Worm (Caenorhabditis elegans) whole organism, dauer: ENCODE measurements around the gene sod-4.

Source experiments
- unc-62 ChIP-seq: sonication (generic microtip); optimal IDR thresholded peaks from 2 replicates; lab custom pipeline; 2017; ENCODE audit warnings: missing biosample characterization, missing genetic modification reagents, missing genetic modification characterization

sod-4 gene

ce11 chrIII:9483716-9484115 lies 16.5 kb downstream of the sod-4 start:
- no peak for TF ChIP-seq unc-62 (GFP tag; lab: Kevin White, UChicago)

ce11 chrIII:9482423-9482993 lies 17.7 kb downstream of the sod-4 start:
- no peak for TF ChIP-seq unc-62 (GFP tag; lab: Kevin White, UChicago)

ce11 chrIII:9476564-9476963 lies 23.6 kb downstream of the sod-4 start:
- TF ChIP-seq unc-62 (GFP tag; lab: Kevin White, UChicago) = no peak

ce11 chrIII:9474501-9474900 lies 25.7 kb downstream of the sod-4 start:
- TF ChIP-seq unc-62 (GFP tag; lab: Kevin White, UChicago) = no peak

ce11 chrIII:9472464-9472863 lies 27.7 kb downstream of the sod-4 start:
- TF ChIP-seq unc-62 (GFP tag; lab: Kevin White, UChicago) = no peak

- TF ChIP-seq unc-62 (GFP tag; lab: Kevin White, UChicago) = no peak
Measured at ce11 chrIII:9471996-9472395, 28.2 kb downstream of the sod-4 start.

- no peak for TF ChIP-seq unc-62 (GFP tag; lab: Kevin White, UChicago)
Measured at ce11 chrIII:9467857-9468256, 32.3 kb downstream of the sod-4 start, which contains the start of gene tag-342. Gene tag-342, plus strand, starts transcription at chrIII:9468157.

- no peak for TF ChIP-seq unc-62 (GFP tag; lab: Kevin White, UChicago)
Measured at ce11 chrIII:9467095-9467494, 33.1 kb downstream of the sod-4 start, which contains the start of gene baf-1. Gene baf-1, plus strand, starts transcription at chrIII:9467464.

ce11 chrIII:9465865-9466264 lies 34.3 kb downstream of the sod-4 start, which contains the start of gene B0464.6:
Gene B0464.6, minus strand, starts transcription at chrIII:9465965.
- TF ChIP-seq unc-62 (GFP tag; lab: Kevin White, UChicago) = no peak

ce11 chrIII:9465424-9465823 lies 34.8 kb downstream of the sod-4 start, which contains the start of gene B0464.9:
Gene B0464.9, plus strand, starts transcription at chrIII:9465767.
- TF ChIP-seq unc-62 (GFP tag; lab: Kevin White, UChicago) = no peak

- no peak for TF ChIP-seq unc-62 (GFP tag; lab: Kevin White, UChicago)
Measured at ce11 chrIII:9462785-9463467, 37.2 kb downstream of the sod-4 start.

- TF ChIP-seq unc-62 (GFP tag; lab: Kevin White, UChicago) = no peak
Measured at ce11 chrIII:9461894-9462784, 38.0 kb downstream of the sod-4 start.

- TF ChIP-seq unc-62 (GFP tag; lab: Kevin White, UChicago) = no peak
Measured at ce11 chrIII:9457192-9458103, 42.7 kb downstream of the sod-4 start.

- no peak for TF ChIP-seq unc-62 (GFP tag; lab: Kevin White, UChicago)
Measured at ce11 chrIII:9455980-9456658, 44.1 kb downstream of the sod-4 start, which contains the start of the genes rheb-1 and spk-1. Gene rheb-1, minus strand, starts transcription at chrIII:9456030. Gene spk-1, plus strand, starts transcription at chrIII:9456608.
